Fruit fly (Drosophila melanogaster): ENCODE results near the gene CG43059.

CG43059 gene

DNA sequence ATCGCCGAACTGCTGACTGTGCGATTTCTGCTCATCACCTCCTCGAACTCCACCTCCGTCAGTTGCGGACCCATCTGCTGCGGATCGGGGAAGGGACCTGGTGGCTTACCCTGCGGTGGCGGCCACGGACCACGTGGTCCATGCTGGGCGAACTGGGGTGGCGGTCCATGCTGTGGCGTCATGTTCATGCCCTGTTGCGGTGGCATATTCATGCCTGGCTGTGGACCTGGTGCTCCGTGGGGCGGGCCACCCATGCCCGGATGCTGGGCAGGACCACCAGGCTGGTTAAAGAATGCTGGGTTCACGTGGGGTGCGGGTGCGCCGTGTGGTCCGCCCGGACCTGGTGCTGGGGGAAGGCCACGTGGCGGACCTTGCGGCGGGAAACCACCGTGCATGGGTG lies 6.5 kb downstream of the CG43059 start:
- TF ChIP-seq woc (GFP tag; optimal IDR thresholded peaks at IDR 0.05), result no peak
- no peak for TF ChIP-seq Mio (GFP tag; optimal IDR thresholded peaks at IDR 0.05)
- TF ChIP-seq br (GFP tag; optimal IDR thresholded peaks at IDR 0.05), result no peak
- TF ChIP-seq Jra (GFP tag; optimal IDR thresholded peaks at IDR 0.05), result no peak
- TF ChIP-seq sage (GFP tag; optimal IDR thresholded peaks at IDR 0.05), result no peak
- no peak for TF ChIP-seq Dif (GFP tag; optimal IDR thresholded peaks at IDR 0.05; ENCODE audit: partially characterized antibody)
- no peak for TF ChIP-seq Sp1 (GFP tag; optimal IDR thresholded peaks at IDR 0.05)
- no peak for TF ChIP-seq pan (optimal IDR thresholded peaks at IDR 0.05)
- no peak for TF ChIP-seq CG9705 (GFP tag; optimal IDR thresholded peaks at IDR 0.05)
- no peak for TF ChIP-seq rgr (GFP tag; optimal IDR thresholded peaks at IDR 0.05)
- no peak for TF ChIP-seq usp (GFP tag; optimal IDR thresholded peaks at IDR 0.05)
- TF ChIP-seq h (GFP tag; optimal IDR thresholded peaks at IDR 0.05), result no peak
- TF ChIP-seq sv (GFP tag; optimal IDR thresholded peaks at IDR 0.05), result no peak
- no peak for TF ChIP-seq CrebA (GFP tag; optimal IDR thresholded peaks at IDR 0.05; ENCODE audit: borderline replicate concordance)
- TF ChIP-seq dl (GFP tag; optimal IDR thresholded peaks at IDR 0.05; ENCODE audit: insufficient read depth in 1 of 2, partially characterized antibody in 2 of 2), result no peak
- TF ChIP-seq Rel (GFP tag; optimal IDR thresholded peaks at IDR 0.05), result no peak
- TF ChIP-seq Rel (tag; optimal IDR thresholded peaks at IDR 0.05), result no peak
- no peak for TF ChIP-seq GATAd (GFP tag; optimal IDR thresholded peaks at IDR 0.05)
- no peak for TF ChIP-seq N (GFP tag; optimal IDR thresholded peaks at IDR 0.05)

DNA sequence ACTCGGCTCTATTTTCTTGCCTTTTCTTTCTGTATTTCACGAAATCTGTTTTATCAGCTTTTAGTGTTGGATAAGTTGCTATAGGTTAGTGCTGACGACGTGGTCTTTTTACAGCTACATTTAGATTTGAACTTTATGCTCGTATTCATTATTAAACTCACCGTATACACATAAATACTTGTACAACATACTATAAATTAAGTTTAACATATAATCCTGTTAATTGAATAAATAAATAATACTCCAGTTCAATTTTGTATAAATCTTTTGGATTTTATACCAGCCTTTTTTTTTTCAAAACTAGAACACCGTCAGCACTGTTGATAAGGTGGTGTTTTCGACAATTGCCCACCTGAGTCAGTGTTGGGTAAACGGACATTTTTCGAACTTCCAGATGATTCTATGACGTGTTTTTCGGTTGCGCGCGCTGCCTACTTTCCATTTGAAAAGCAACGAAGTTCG lies 9.8 kb downstream of the CG43059 start, which contains the start of gene BI-1:
BI-1 (minus strand) TSS at position 51 of the 462 bp plus-strand sequence.
- TF ChIP-seq lola (GFP tag; optimal IDR thresholded peaks at IDR 0.05) (no peak), dmrt93B (GFP tag; optimal IDR thresholded peaks at IDR 0.05) (no peak), CG9705 (GFP tag; optimal IDR thresholded peaks at IDR 0.05) (peak; percentile 69), sage (GFP tag; optimal IDR thresholded peaks at IDR 0.05) (peak; percentile 7), Sp1 (GFP tag; optimal IDR thresholded peaks at IDR 0.05) (peak; percentile 79), Dif (GFP tag; optimal IDR thresholded peaks at IDR 0.05; ENCODE audit: partially characterized antibody) (no peak), Vsx2 (GFP tag; optimal IDR thresholded peaks at IDR 0.05; ENCODE audit: partially characterized antibody) (no peak), dsf (GFP tag; optimal IDR thresholded peaks at IDR 0.05; ENCODE audit: borderline replicate concordance) (peak; percentile 21), h (GFP tag; optimal IDR thresholded peaks at IDR 0.05) (peak; percentile 80), ey (GFP tag; optimal IDR thresholded peaks at IDR 0.05) (peak; percentile 25), GATAd (GFP tag; optimal IDR thresholded peaks at IDR 0.05) (no peak), CG32264 (GFP tag; optimal IDR thresholded peaks at IDR 0.05) (no peak), fru (GFP tag; optimal IDR thresholded peaks at IDR 0.05) (peak; percentile 84), Hr83 (GFP tag; optimal IDR thresholded peaks at IDR 0.05; ENCODE audit: poor library complexity, severe bottlenecking) (no peak), usp (GFP tag; optimal IDR thresholded peaks at IDR 0.05) (no peak), pan (optimal IDR thresholded peaks at IDR 0.05) (no peak), br (GFP tag; optimal IDR thresholded peaks at IDR 0.05) (peak; percentile 69), Dfd (GFP tag; optimal IDR thresholded peaks at IDR 0.05) (no peak), sv (GFP tag; optimal IDR thresholded peaks at IDR 0.05) (peak; percentile 29), Abd-B (GFP tag; optimal IDR thresholded peaks at IDR 0.05) (no peak), tai (GFP tag; optimal IDR thresholded peaks at IDR 0.05) (no peak), Hnf4 (GFP tag; optimal IDR thresholded peaks at IDR 0.05) (peak; percentile 68), foxo (GFP tag; optimal IDR thresholded peaks at IDR 0.05) (peak in 1 of 2 experiments; percentile 83), Rel (GFP tag; optimal IDR thresholded peaks at IDR 0.05) (no peak), Rel (tag; optimal IDR thresholded peaks at IDR 0.05) (peak; percentile 56), Mio (GFP tag; optimal IDR thresholded peaks at IDR 0.05) (no peak), CrebA (GFP tag; optimal IDR thresholded peaks at IDR 0.05; ENCODE audit: borderline replicate concordance) (no peak), Myc (optimal IDR thresholded peaks at IDR 0.05) (peak; percentile 99), N (GFP tag; optimal IDR thresholded peaks at IDR 0.05) (no peak), jim (GFP tag; optimal IDR thresholded peaks at IDR 0.05) (no peak), Jra (GFP tag; optimal IDR thresholded peaks at IDR 0.05) (peak; percentile 63), psq (GFP tag; optimal IDR thresholded peaks at IDR 0.05) (peak; percentile 75), rgr (GFP tag; optimal IDR thresholded peaks at IDR 0.05) (peak; percentile 78), Hr78 (GFP tag; optimal IDR thresholded peaks at IDR 0.05) (no peak), HLH106 (tag; optimal IDR thresholded peaks at IDR 0.05) (peak; percentile 79), dl (GFP tag; optimal IDR thresholded peaks at IDR 0.05; ENCODE audit: insufficient read depth in 1 of 2, partially characterized antibody in 2 of 2) (no peak), woc (GFP tag; optimal IDR thresholded peaks at IDR 0.05) (peak; percentile 86), brk (GFP tag; optimal IDR thresholded peaks at IDR 0.05) (peak; percentile 64), OdsH (GFP tag; optimal IDR thresholded peaks at IDR 0.05) (peak; percentile 44)

Measured in whole organism, wandering third instar larva.